Fruit fly (Drosophila melanogaster) whole organism, prepupa: ENCODE data around the gene CG11369.

Experiments used
- CG10631 ChIP-seq: fragments of 200-800 bp; sonication (Bioruptor generic); optimal IDR thresholded peaks from 2 replicates; lab custom pipeline; 2016; ENCODE audit warnings: missing biosample characterization, missing genetic modification characterization
- CG10669 ChIP-seq: fragments of 200-800 bp; sonication (Bioruptor generic); optimal IDR thresholded peaks from 3 replicates; lab custom pipeline; 2018; ENCODE audit warnings: missing biosample characterization, mild to moderate bottlenecking, missing genetic modification characterization, moderate library complexity
- CG11762 ChIP-seq: fragments of 200-800 bp; sonication (Bioruptor generic); optimal IDR thresholded peaks from 3 replicates; lab custom pipeline; 2016; ENCODE audit warnings: missing biosample characterization, missing genetic modification characterization; ENCODE audit not compliant: insufficient read depth
- CG15336 ChIP-seq: fragments of 200-800 bp; sonication (Bioruptor generic); IDR thresholded peaks from 2 replicates; pipeline ENCODE4 v1.3.6; 2022; ENCODE audit warnings: missing biosample characterization, missing genetic modification characterization
- CG1621 ChIP-seq: fragments of 200-800 bp; sonication (Bioruptor generic); optimal IDR thresholded peaks from 3 replicates; lab custom pipeline; 2018; ENCODE audit warnings: missing biosample characterization, mild to moderate bottlenecking, missing genetic modification characterization
- CG16779 ChIP-seq: fragments of 200-800 bp; sonication (Bioruptor generic); optimal IDR thresholded peaks from 3 replicates; lab custom pipeline; 2017; ENCODE audit warnings: missing biosample characterization, mild to moderate bottlenecking, missing genetic modification characterization
- CG3032 ChIP-seq: fragments of 200-800 bp; optimal IDR thresholded peaks from 2 replicates; lab custom pipeline; 2019; ENCODE audit warnings: missing biosample characterization, mild to moderate bottlenecking, missing genetic modification characterization, moderate library complexity
- CG34406 ChIP-seq: fragments of 200-800 bp; sonication (Bioruptor generic); optimal IDR thresholded peaks from 3 replicates; lab custom pipeline; 2016; ENCODE audit warnings: missing biosample characterization, missing genetic modification characterization
- CG3919 ChIP-seq: fragments of 200-800 bp; sonication (Bioruptor generic); optimal IDR thresholded peaks from 3 replicates; lab custom pipeline; 2016; ENCODE audit warnings: missing biosample characterization, missing genetic modification characterization
- CG6808 ChIP-seq: fragments of 200-800 bp; sonication (Bioruptor generic); optimal IDR thresholded peaks from 3 replicates; lab custom pipeline; 2017; ENCODE audit warnings: missing biosample characterization, missing genetic modification characterization, mild to moderate bottlenecking, moderate library complexity, missing genetic modification reagents
- CG6854 ChIP-seq: fragments of 200-800 bp; sonication (Bioruptor generic); optimal IDR thresholded peaks from 2 replicates; lab custom pipeline; 2017; ENCODE audit warnings: missing biosample characterization, mild to moderate bottlenecking, missing genetic modification characterization
- CG8319 ChIP-seq: fragments of 200-800 bp; sonication (Bioruptor generic); optimal IDR thresholded peaks from 3 replicates; lab custom pipeline; 2016; ENCODE audit warnings: missing biosample characterization, missing genetic modification characterization
- CG8632 ChIP-seq: fragments of 200-800 bp; sonication (Bioruptor generic); optimal IDR thresholded peaks from 3 replicates; lab custom pipeline; 2016; ENCODE audit warnings: missing biosample characterization, missing genetic modification characterization
- CG9139 ChIP-seq: fragments of 200-800 bp; sonication (Bioruptor generic); optimal IDR thresholded peaks from 3 replicates; lab custom pipeline; 2017; ENCODE audit warnings: missing biosample characterization, mild to moderate bottlenecking, missing genetic modification characterization
- Eip78C ChIP-seq: fragments of 200-800 bp; sonication (Bioruptor generic); peaks from one replicate; lab custom pipeline; 2016; ENCODE audit warnings: missing biosample characterization, missing genetic modification characterization
- Eip93F ChIP-seq: fragments of 200-800 bp; sonication (Bioruptor generic); optimal IDR thresholded peaks from 2 replicates; lab custom pipeline; 2016; ENCODE audit warnings: missing biosample characterization, mild to moderate bottlenecking, missing genetic modification characterization
- Ets96B ChIP-seq: fragments of 200-800 bp; optimal IDR thresholded peaks from 2 replicates; lab custom pipeline; 2019; ENCODE audit warnings: missing biosample characterization, mild to moderate bottlenecking, missing genetic modification characterization, moderate library complexity
- Gug ChIP-seq: fragments of 200-800 bp; sonication (Bioruptor generic); IDR thresholded peaks from 2 replicates; pipeline ENCODE4 v1.3.6; 2022; ENCODE audit warnings: missing biosample characterization, missing genetic modification characterization
- Hr39 ChIP-seq: fragments of 200-800 bp; sonication (Bioruptor generic); optimal IDR thresholded peaks from 2 replicates; lab custom pipeline; 2016; ENCODE audit warnings: missing biosample characterization, missing genetic modification characterization
- Met ChIP-seq: fragments of 200-800 bp; sonication (Bioruptor generic); optimal IDR thresholded peaks from 3 replicates; lab custom pipeline; 2016; ENCODE audit warnings: missing biosample characterization, missing genetic modification characterization
- OdsH ChIP-seq: fragments of 200-800 bp; sonication (Bioruptor generic); optimal IDR thresholded peaks from 3 replicates; lab custom pipeline; 2016; ENCODE audit warnings: missing biosample characterization, missing genetic modification characterization
- Smox ChIP-seq: fragments of 200-800 bp; sonication (Bioruptor generic); optimal IDR thresholded peaks from 3 replicates; lab custom pipeline; 2016; ENCODE audit warnings: missing biosample characterization, missing genetic modification characterization
- Sox102F ChIP-seq: fragments of 200-800 bp; sonication (Bioruptor generic); optimal IDR thresholded peaks from 2 replicates; lab custom pipeline; 2016; ENCODE audit warnings: missing biosample characterization, mild to moderate bottlenecking, missing genetic modification characterization
- Sox14 ChIP-seq: fragments of 200-800 bp; sonication (Bioruptor generic); optimal IDR thresholded peaks from 3 replicates; lab custom pipeline; 2016; ENCODE audit warnings: missing biosample characterization, missing genetic modification characterization
- Sox15 ChIP-seq: fragments of 200-800 bp; sonication (Bioruptor generic); optimal IDR thresholded peaks from 3 replicates; lab custom pipeline; 2016; ENCODE audit warnings: missing biosample characterization, missing genetic modification characterization
- achi ChIP-seq: fragments of 200-800 bp; sonication (Bioruptor generic); optimal IDR thresholded peaks from 3 replicates; lab custom pipeline; 2016; ENCODE audit warnings: missing biosample characterization, missing genetic modification characterization
- acj6 ChIP-seq: fragments of 200-800 bp; sonication (Bioruptor generic); optimal IDR thresholded peaks from 3 replicates; lab custom pipeline; 2016; ENCODE audit warnings: missing biosample characterization, missing genetic modification characterization
- cyc ChIP-seq: fragments of 200-800 bp; sonication (Bioruptor generic); optimal IDR thresholded peaks from 3 replicates; lab custom pipeline; 2016; ENCODE audit warnings: missing biosample characterization, missing genetic modification characterization
- dsx ChIP-seq: fragments of 200-800 bp; optimal IDR thresholded peaks from 3 replicates; lab custom pipeline; 2019; ENCODE audit warnings: missing biosample characterization, mild to moderate bottlenecking, missing genetic modification characterization, moderate library complexity; ENCODE audit not compliant: poor library complexity, severe bottlenecking
- eg ChIP-seq: fragments of 200-800 bp; sonication (Bioruptor generic); IDR thresholded peaks from 3 replicates; pipeline ENCODE4 v1.3.6; 2022; ENCODE audit warnings: missing biosample characterization, missing genetic modification characterization
- fd59A ChIP-seq: fragments of 200-800 bp; sonication (Bioruptor generic); optimal IDR thresholded peaks from 2 replicates; lab custom pipeline; 2017; ENCODE audit warnings: missing biosample characterization, mild to moderate bottlenecking, missing genetic modification characterization, missing genetic modification reagents
- fd85E ChIP-seq: fragments of 200-800 bp; sonication (Bioruptor generic); optimal IDR thresholded peaks from 3 replicates; lab custom pipeline; 2016; ENCODE audit warnings: missing biosample characterization, missing genetic modification characterization
- fkh ChIP-seq: fragments of 200-800 bp; sonication (Bioruptor generic); optimal IDR thresholded peaks from 3 replicates; lab custom pipeline; 2017; ENCODE audit warnings: missing biosample characterization, mild to moderate bottlenecking, missing genetic modification characterization, moderate library complexity
- lz ChIP-seq: fragments of 200-800 bp; sonication (Bioruptor generic); optimal IDR thresholded peaks from 3 replicates; lab custom pipeline; 2016; ENCODE audit warnings: missing biosample characterization, missing genetic modification characterization
- net ChIP-seq: fragments of 200-800 bp; sonication (Bioruptor generic); optimal IDR thresholded peaks from 3 replicates; lab custom pipeline; 2016; ENCODE audit warnings: missing biosample characterization, missing genetic modification characterization
- spab ChIP-seq: fragments of 200-800 bp; sonication (Bioruptor generic); optimal IDR thresholded peaks from 2 replicates; lab custom pipeline; 2017; ENCODE audit warnings: missing biosample characterization, mild to moderate bottlenecking, missing genetic modification characterization, missing genetic modification reagents
- svp ChIP-seq: fragments of 200-800 bp; sonication (Bioruptor generic); peaks from one replicate; lab custom pipeline; 2016; ENCODE audit warnings: missing biosample characterization, missing genetic modification characterization
- topi ChIP-seq: fragments of 200-800 bp; sonication (Bioruptor generic); optimal IDR thresholded peaks from 3 replicates; lab custom pipeline; 2016; ENCODE audit warnings: missing biosample characterization, missing genetic modification characterization
- vri ChIP-seq: fragments of 200-800 bp; sonication (Bioruptor generic); optimal IDR thresholded peaks from 3 replicates; lab custom pipeline; 2016; ENCODE audit warnings: missing biosample characterization, mild to moderate bottlenecking, missing genetic modification characterization

Gene CG11369

DNA sequence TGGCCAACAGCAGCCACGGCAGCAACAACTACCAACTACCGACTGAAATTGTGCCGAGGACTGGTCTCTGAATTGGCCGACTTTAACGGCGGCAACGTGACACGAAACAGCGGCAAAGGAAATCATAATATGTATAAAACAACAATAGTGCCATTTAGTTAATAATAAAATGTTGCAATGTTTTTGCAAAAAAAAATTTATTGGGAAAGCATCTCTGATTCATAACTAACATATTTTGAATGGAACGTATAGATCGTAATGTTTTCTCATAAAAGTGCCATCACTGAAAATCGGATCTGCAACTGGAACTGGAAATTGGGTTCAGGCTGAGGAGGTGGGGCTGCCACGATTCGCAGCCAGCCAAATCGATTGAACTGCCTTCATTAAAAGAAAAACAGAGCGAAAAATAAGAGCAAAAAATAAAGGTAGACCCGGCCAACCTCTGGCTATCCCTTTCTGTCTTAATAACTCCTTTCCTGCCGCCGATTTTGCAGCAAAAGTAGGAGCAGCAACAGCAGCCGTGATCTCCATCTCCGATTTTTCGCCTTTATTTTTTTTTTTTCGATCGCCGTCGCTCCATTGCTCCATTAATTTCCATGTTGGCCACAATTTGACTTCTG lies 47.9 kb upstream of the CG11369 start (continued):
- TF ChIP-seq fd59A (GFP tag; lab: Kevin White, UChicago): peak; percentile 41
- peak; percentile 67 for TF ChIP-seq vri (GFP tag; lab: Kevin White, UChicago)
- TF ChIP-seq CG8319 (GFP tag; lab: Kevin White, UChicago): peak; percentile 32
- peak; percentile 82 for TF ChIP-seq Met (GFP tag; lab: Kevin White, UChicago)
- peak; percentile 60 for TF ChIP-seq CG3032 (tag; lab: Kevin White, UChicago)
- TF ChIP-seq net: peak; percentile 63
- TF ChIP-seq acj6 (GFP tag; lab: Kevin White, UChicago): peak; percentile 69
- TF ChIP-seq CG10669: peak; percentile 66
- no peak for TF ChIP-seq CG6854 (GFP tag; lab: Kevin White, UChicago)
- peak; percentile 67 for TF ChIP-seq achi
- TF ChIP-seq Eip93F (GFP tag; lab: Kevin White, UChicago): peak; percentile 10
- TF ChIP-seq Gug: no peak
- no peak for TF ChIP-seq fd85E (GFP tag; lab: Kevin White, UChicago)
- peak; percentile 69 for TF ChIP-seq CG3919 (GFP tag; lab: Kevin White, UChicago)

DNA sequence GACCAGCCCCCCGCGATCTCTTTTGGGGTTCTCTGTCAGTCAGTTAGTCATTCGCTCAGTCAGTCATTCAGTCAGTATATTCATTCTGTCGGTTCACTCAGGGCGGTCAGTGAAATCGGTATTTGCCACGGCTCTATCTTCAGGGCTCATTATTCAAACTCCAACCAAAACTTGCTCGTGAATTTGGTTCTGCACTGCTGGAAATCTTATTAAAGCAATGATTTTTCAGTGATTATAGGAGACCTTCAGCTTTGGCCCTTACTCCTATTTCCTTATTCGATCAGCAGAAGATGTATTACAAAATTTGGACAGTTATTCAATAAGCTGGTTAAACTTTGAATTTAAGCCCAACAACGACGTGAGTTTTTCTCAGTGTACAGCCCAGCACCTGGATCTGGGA lies 47.2 kb upstream of the CG11369 start:
- TF ChIP-seq Eip78C (GFP tag; lab: Kevin White, UChicago) (peak; percentile 28), CG34406 (no peak), topi (no peak)
- TF ChIP-seq, all 60 proteins: peak for 1

DNA sequence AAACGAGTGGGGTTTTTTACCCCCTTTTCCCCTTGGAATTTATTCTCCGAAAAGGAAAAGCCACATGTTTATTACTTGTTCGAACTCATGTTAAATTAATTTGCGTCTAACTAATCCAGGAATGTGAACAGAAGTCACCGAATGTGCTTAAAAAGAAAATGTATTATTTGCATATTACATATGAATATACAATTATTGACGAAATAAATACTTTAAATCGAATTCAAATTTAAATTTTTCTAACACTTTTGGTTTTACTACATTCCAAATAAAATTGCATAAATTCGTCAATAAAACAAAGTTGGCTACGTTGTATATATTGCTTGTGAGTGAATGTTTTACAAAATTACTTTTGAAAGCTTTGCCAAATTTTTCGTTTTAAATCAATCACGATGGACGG lies 46.1 kb upstream of the CG11369 start, which contains the start of gene CG43138:
Gene CG43138, plus strand, starts transcription at position 301 of the 400 bp plus-strand sequence.
- peak; percentile 23 for TF ChIP-seq svp (GFP tag; lab: Kevin White, UChicago)
- TF ChIP-seq lz (GFP tag; lab: Kevin White, UChicago): no peak
- TF ChIP-seq CG6808 (GFP tag; lab: Kevin White, UChicago): no peak
- TF ChIP-seq Hr39 (GFP tag; lab: Kevin White, UChicago): no peak
- no peak for TF ChIP-seq Sox15 (GFP tag; lab: Kevin White, UChicago)
- TF ChIP-seq CG1621 (tag; lab: Kevin White, UChicago): no peak
- TF ChIP-seq eg (GFP tag; lab: Robert Waterston, UW): no peak
- TF ChIP-seq CG3032 (tag; lab: Kevin White, UChicago): no peak

DNA sequence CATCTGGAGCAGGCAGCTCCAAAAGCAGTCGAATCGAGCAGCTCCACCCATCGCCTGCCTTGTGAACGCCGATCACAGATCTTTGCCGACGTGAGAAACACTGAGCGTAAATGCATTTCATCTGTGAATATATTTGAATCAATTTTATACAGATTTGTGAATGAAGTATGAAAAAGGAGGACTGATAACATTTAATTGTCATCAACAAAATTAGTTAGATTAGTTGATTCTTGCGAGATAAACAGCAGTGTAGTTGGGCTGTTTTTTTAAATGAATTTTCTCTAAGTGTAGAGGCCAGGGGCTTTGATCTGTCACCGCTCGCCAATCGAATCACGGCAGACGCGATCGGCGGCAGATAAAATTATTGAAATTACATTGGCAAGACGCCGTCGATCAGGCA lies 43.9 kb upstream of the CG11369 start:
- TF ChIP-seq CG3919 (GFP tag; lab: Kevin White, UChicago): peak; percentile 31
- TF ChIP-seq svp (GFP tag; lab: Kevin White, UChicago): peak; percentile 66
- TF ChIP-seq cyc (GFP tag; lab: Kevin White, UChicago): peak; percentile 42
- TF ChIP-seq CG3032 (tag; lab: Kevin White, UChicago): peak; percentile 20
- TF ChIP-seq Hr39 (GFP tag; lab: Kevin White, UChicago): peak; percentile 3
- peak; percentile 55 for TF ChIP-seq Met (GFP tag; lab: Kevin White, UChicago)
- no peak for TF ChIP-seq Smox (GFP tag; lab: Kevin White, UChicago)
- TF ChIP-seq spab (GFP tag; lab: Kevin White, UChicago): peak; percentile 0
- TF ChIP-seq Ets96B (tag; lab: Kevin White, UChicago): peak; percentile 13
- no peak for TF ChIP-seq CG9139 (GFP tag; lab: Kevin White, UChicago)
- TF ChIP-seq Sox14 (GFP tag; lab: Kevin White, UChicago): no peak
- TF ChIP-seq Eip78C (GFP tag; lab: Kevin White, UChicago): peak; percentile 35
- peak; percentile 52 for TF ChIP-seq topi
- TF ChIP-seq OdsH (GFP tag; lab: Kevin White, UChicago): no peak
- TF ChIP-seq acj6 (GFP tag; lab: Kevin White, UChicago): no peak
- peak; percentile 36 for TF ChIP-seq CG10669

DNA sequence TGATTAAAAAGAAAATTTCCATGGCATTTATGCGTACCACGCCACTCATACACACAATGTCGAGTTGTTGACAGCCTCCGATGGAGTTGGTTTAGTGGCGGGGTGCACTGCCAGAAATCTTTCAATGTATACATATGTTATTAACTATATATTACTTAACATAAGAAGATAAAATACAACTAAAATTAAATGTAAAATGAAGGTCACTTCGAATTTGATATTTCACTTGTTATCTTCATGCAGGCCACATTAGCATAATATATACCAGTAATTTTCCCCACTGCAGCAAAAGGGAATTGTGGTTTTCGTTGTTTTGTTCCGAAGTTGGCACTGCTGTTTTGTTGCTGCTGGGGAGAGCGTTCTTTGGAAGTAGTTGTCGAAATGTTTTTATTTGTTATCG lies 39.2 kb upstream of the CG11369 start:
- peak; percentile 53 for TF ChIP-seq achi
- TF ChIP-seq Sox102F (GFP tag; lab: Kevin White, UChicago): peak; percentile 56
- peak; percentile 40 for TF ChIP-seq CG11762 (GFP tag; lab: Kevin White, UChicago)
- peak; percentile 25 for TF ChIP-seq Hr39 (GFP tag; lab: Kevin White, UChicago)
- peak; percentile 64 for TF ChIP-seq CG1621 (tag; lab: Kevin White, UChicago)
- peak; percentile 25 for TF ChIP-seq CG16779 (tag; lab: Kevin White, UChicago)
- TF ChIP-seq CG10631 (GFP tag; lab: Kevin White, UChicago): peak; percentile 59
- 0 out of 2 replicates have a peak, but pooled peaks have one; percentile 18 for TF ChIP-seq Gug
- TF ChIP-seq Sox14 (GFP tag; lab: Kevin White, UChicago): peak; percentile 12
- no peak for TF ChIP-seq CG15336 (GFP tag; lab: Robert Waterston, UW)
- peak; percentile 11 for TF ChIP-seq Sox15 (GFP tag; lab: Kevin White, UChicago)
- TF ChIP-seq CG6808 (GFP tag; lab: Kevin White, UChicago): peak; percentile 73
- no peak for TF ChIP-seq fkh (GFP tag; lab: Kevin White, UChicago)
- peak; percentile 44 for TF ChIP-seq cyc (GFP tag; lab: Kevin White, UChicago)
- TF ChIP-seq CG3032 (tag; lab: Kevin White, UChicago): peak; percentile 76
- no peak for TF ChIP-seq CG8319 (GFP tag; lab: Kevin White, UChicago)
- TF ChIP-seq spab (GFP tag; lab: Kevin White, UChicago): peak; percentile 72
- TF ChIP-seq acj6 (GFP tag; lab: Kevin White, UChicago): peak; percentile 55
- peak; percentile 48 for TF ChIP-seq topi
- peak; percentile 47 for TF ChIP-seq CG8632 (GFP tag; lab: Kevin White, UChicago)
- peak; percentile 46 for TF ChIP-seq Smox (GFP tag; lab: Kevin White, UChicago)
- TF ChIP-seq dsx (GFP tag; lab: Kevin White, UChicago): peak; percentile 83
